Worm (Caenorhabditis elegans) whole organism, L4/young adult: ENCODE data around the gene C35B1.4.

Source experiments
- W03F9.2 ChIP-seq: fragments of 150-350 bp; optimal IDR thresholded peaks from 2 replicates; lab custom pipeline; 2014; ENCODE audit warnings: missing biosample characterization, missing genetic modification characterization
- him-1 ChIP-seq: sonication (generic microtip); optimal IDR thresholded peaks from 2 replicates; lab custom pipeline; 2016; ENCODE audit warnings: missing genotype, missing genetic modification reagents, missing genetic modification characterization, missing compliant biosample characterization

- no peak for TF ChIP-seq him-1 (tag; lab: Kevin White, UChicago)
- TF ChIP-seq W03F9.2 (tag; lab: Kevin White, UChicago) = no peak
Measured at ce11 chrIV:4096940-4097339, 17.3 kb downstream of the C35B1.4 start.
